Fruit fly (Drosophila melanogaster) whole organism: Measurements from ENCODE around the gene CG18636.

ENCODE experiments used
- CG8478 ChIP-seq: fragments of >200 bp; optimal IDR thresholded peaks from 2 replicates; lab custom pipeline; 2018; ENCODE audit warnings: inconsistent platforms
- Dll ChIP-seq: fragments of >200 bp; optimal IDR thresholded peaks from 2 replicates; lab custom pipeline; 2017
- EcR ChIP-seq, 2 experiments: fragments of >200 bp; optimal IDR thresholded peaks; 2 replicates each; lab custom pipeline; 2017; ENCODE audit warnings: missing biosample characterization in 2 of 2, missing genetic modification characterization in 2 of 2, missing genetic modification reagents in 2 of 2
- pan ChIP-seq: fragments of >200 bp; optimal IDR thresholded peaks from 2 replicates; lab custom pipeline; 2017
- psq ChIP-seq: fragments of >200 bp; optimal IDR thresholded peaks from 2 replicates; lab custom pipeline; 2017
- usp ChIP-seq: fragments of >200 bp; optimal IDR thresholded peaks from 2 replicates; lab custom pipeline; 2017; ENCODE audit warnings: missing biosample characterization, missing genetic modification characterization, mixed read lengths

CG18636 gene

dm6 chr2L:14784498-14784897 lies at the start of gene CG18636:
Gene CG18636, minus strand, starts transcription at chr2L:14784598.
- TF ChIP-seq pan (lab: Kevin White, UChicago) (no peak), usp (GFP tag; lab: Kevin White, UChicago) (no peak), CG8478 (lab: Kevin White, UChicago) (no peak), psq (lab: Kevin White, UChicago) (no peak)

- no peak for TF ChIP-seq EcR (GFP tag; optimal IDR thresholded peaks at IDR 0.05; lab: Kevin White, UChicago)
- no peak for TF ChIP-seq usp (GFP tag; lab: Kevin White, UChicago)
- no peak for TF ChIP-seq Dll (lab: Kevin White, UChicago)
- no peak for TF ChIP-seq psq (lab: Kevin White, UChicago)
- TF ChIP-seq CG8478 (lab: Kevin White, UChicago) = no peak
- no peak for TF ChIP-seq pan (lab: Kevin White, UChicago)
These were observed 26.1 kb upstream of the CG18636 start, which contains the start of gene CG33309 for dm6 chr2L:14810461-14810860. Gene CG33309, plus strand, starts transcription at chr2L:14810761.

DNA sequence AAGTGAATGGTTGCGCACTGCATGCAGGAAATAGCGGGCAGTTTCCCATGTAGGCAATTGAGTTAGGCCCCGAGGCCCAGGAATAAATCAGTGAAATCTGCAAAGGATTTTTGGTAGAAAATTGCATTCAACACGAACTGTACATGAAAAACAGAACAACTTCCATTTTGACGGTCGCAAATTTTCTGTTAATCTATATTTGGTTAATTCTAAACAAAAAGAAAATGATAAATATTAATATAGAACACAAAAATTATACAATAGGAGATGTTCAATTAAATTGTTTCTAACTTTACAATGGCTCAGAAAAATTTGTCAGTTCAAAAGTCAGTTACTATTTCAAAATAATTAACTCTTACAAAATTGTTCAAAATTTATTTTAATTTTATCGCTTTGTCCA lies 17.6 kb upstream of the CG18636 start, which contains the start of gene CG33308:
TSS of gene CG33308 (plus strand) at position 301 of the 400 bp plus-strand sequence.
- TF ChIP-seq Dll (lab: Kevin White, UChicago) (no peak), pan (lab: Kevin White, UChicago) (no peak), usp (GFP tag; lab: Kevin White, UChicago) (no peak)

DNA sequence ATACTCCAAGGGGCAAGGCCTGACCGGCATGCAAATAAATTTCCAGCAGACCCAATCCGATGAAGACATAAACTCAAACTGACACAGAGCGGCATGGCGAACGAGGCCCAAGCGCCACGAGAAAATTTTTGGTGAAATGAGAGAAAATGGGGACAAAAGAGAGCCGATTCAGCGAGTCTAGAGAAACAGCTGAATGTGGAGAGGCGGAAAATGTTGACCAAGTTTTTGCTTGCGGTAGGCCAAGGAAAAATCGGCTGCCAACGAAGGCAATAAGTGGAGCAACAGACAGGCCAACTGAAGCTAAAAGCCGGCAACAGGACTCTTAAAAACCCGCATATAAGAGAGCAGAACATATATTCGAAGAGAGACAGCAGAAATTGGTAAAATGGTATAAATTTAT lies 13.2 kb upstream of the CG18636 start:
- TF ChIP-seq Dll (lab: Kevin White, UChicago) (no peak), usp (GFP tag; lab: Kevin White, UChicago) (no peak), CG8478 (lab: Kevin White, UChicago) (no peak), psq (lab: Kevin White, UChicago) (no peak)

- no peak for TF ChIP-seq usp (GFP tag; lab: Kevin White, UChicago)
- no peak for TF ChIP-seq EcR (GFP tag; optimal IDR thresholded peaks at IDR 0.05; lab: Kevin White, UChicago)
- TF ChIP-seq CG8478 (lab: Kevin White, UChicago) = no peak
- no peak for TF ChIP-seq psq (lab: Kevin White, UChicago)
- TF ChIP-seq pan (lab: Kevin White, UChicago) = no peak
- TF ChIP-seq Dll (lab: Kevin White, UChicago) = no peak
These were observed 12.1 kb upstream of the CG18636 start, which contains the start of gene CG18420 for dm6 chr2L:14796542-14796941. Gene CG18420, minus strand, starts transcription at chr2L:14796642.

DNA sequence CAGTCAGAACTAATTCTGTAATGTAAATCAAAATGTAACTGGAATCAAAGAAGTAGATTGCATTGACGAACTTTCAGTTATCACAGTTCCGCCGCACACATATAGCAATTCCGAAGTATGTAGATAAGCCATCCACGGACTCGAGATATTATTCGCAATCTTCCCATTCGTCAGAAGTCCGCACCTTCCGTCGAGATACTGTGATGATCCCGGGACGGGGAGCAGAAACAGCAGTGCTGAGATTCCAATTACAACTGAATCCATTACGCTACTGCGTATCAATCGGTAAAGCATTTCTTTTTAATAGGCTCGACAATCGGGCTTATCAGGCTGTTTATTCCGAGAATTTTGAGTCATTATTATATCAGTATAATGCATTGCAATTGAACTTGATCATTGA lies 9.7 kb downstream of the CG18636 start, which contains the start of gene CG4650:
TSS of gene CG4650 (minus strand) at position 269 of the 400 bp plus-strand sequence.
- TF ChIP-seq pan (lab: Kevin White, UChicago) (no peak), psq (lab: Kevin White, UChicago) (no peak), usp (GFP tag; lab: Kevin White, UChicago) (no peak), Dll (lab: Kevin White, UChicago) (no peak), CG8478 (lab: Kevin White, UChicago) (no peak), EcR (GFP tag; optimal IDR thresholded peaks at IDR 0.05; lab: Kevin White, UChicago) (no peak)

DNA sequence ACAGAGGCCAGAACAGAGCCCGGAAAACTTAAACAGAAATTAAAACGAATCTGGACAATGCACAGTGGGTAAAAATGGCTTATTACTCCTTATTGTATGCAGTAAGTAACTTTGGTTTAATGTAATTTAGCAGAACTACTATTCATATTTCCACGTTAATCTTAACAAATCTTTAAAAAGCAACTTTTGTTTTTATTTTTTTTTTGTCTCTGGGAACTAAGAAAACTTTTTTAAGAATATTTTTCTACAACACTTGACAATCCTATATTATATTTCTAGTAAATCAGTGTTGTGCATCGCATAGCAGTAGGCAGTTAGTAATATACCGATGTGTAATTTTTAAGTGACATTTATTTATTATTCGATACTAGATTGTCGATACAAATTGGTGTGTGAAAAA lies 18.8 kb downstream of the CG18636 start, which contains the start of gene CG4701:
TSS of gene CG4701 (plus strand) at position 301 of the 400 bp plus-strand sequence.
- no peak for TF ChIP-seq usp (GFP tag; lab: Kevin White, UChicago)
- TF ChIP-seq EcR (GFP tag; optimal IDR thresholded peaks at IDR 0.05; lab: Kevin White, UChicago) = no peak
- no peak for TF ChIP-seq CG8478 (lab: Kevin White, UChicago)
- TF ChIP-seq pan (lab: Kevin White, UChicago) = no peak
- TF ChIP-seq psq (lab: Kevin White, UChicago) = no peak
- TF ChIP-seq Dll (lab: Kevin White, UChicago) = no peak

- TF ChIP-seq CG8478 (lab: Kevin White, UChicago) (no peak), psq (lab: Kevin White, UChicago) (no peak), Dll (lab: Kevin White, UChicago) (no peak), EcR (GFP tag; optimal IDR thresholded peaks at IDR 0.05; lab: Kevin White, UChicago) (no peak), usp (GFP tag; lab: Kevin White, UChicago) (no peak), pan (lab: Kevin White, UChicago) (no peak)
These were observed 21.9 kb downstream of the CG18636 start, which contains the start of gene CSN1a for dm6 chr2L:14762465-14762864. Gene CSN1a, plus strand, starts transcription at chr2L:14762765.

DNA sequence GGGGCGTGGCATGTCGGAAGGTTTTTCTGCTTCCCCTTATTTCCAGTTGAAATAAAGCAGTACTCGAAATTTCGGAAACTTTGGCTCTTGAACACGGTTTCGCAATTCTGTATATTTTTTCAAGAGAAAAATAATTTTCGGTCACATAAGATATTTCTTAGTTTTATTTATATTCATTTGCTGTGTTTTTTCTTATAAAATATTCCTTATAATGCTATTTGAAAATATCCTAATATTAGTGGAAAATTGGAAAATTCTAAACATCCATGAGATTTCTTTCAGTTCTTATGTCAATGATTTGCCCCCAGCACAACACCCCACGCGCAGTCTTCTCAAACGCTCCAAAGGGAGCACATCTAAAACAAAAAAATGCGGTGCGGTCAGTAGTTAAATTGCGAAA lies 23.9 kb downstream of the CG18636 start, which contains the start of gene CG4691:
TSS of gene CG4691 (plus strand) at position 301 of the 400 bp plus-strand sequence.
- TF ChIP-seq psq (lab: Kevin White, UChicago) = no peak
- TF ChIP-seq Dll (lab: Kevin White, UChicago) = no peak
- no peak for TF ChIP-seq usp (GFP tag; lab: Kevin White, UChicago)
- TF ChIP-seq pan (lab: Kevin White, UChicago) = no peak
- TF ChIP-seq EcR (GFP tag; optimal IDR thresholded peaks at IDR 0.05; lab: Kevin White, UChicago) = no peak
- no peak for TF ChIP-seq CG8478 (lab: Kevin White, UChicago)

dm6 chr2L:14746068-14746467 lies 38.3 kb downstream of the CG18636 start:
- TF ChIP-seq pan (lab: Kevin White, UChicago) = no peak
- no peak for TF ChIP-seq EcR (GFP tag; optimal IDR thresholded peaks at IDR 0.05; lab: Kevin White, UChicago)
- TF ChIP-seq usp (GFP tag; lab: Kevin White, UChicago) = no peak
- no peak for TF ChIP-seq CG8478 (lab: Kevin White, UChicago)
- TF ChIP-seq psq (lab: Kevin White, UChicago) = no peak
- TF ChIP-seq Dll (lab: Kevin White, UChicago) = no peak

dm6 chr2L:14745068-14745467 lies 39.3 kb downstream of the CG18636 start, which contains the start of gene CG42587:
Gene CG42587, minus strand, starts transcription at chr2L:14745210.
- TF ChIP-seq usp (GFP tag; lab: Kevin White, UChicago) (no peak), CG8478 (lab: Kevin White, UChicago) (no peak), psq (lab: Kevin White, UChicago) (no peak), pan (lab: Kevin White, UChicago) (no peak)

- TF ChIP-seq usp (GFP tag; lab: Kevin White, UChicago) (no peak), CG8478 (lab: Kevin White, UChicago) (no peak), pan (lab: Kevin White, UChicago) (no peak), Dll (lab: Kevin White, UChicago) (no peak), EcR (GFP tag; optimal IDR thresholded peaks at IDR 0.05; lab: Kevin White, UChicago) (no peak), psq (lab: Kevin White, UChicago) (no peak)
These were observed 40.3 kb downstream of the CG18636 start, which contains the start of gene CG42681 for dm6 chr2L:14744121-14744520. Gene CG42681, plus strand, starts transcription at chr2L:14744421.
